Fruit fly (Drosophila melanogaster) whole organism, prepupa: ENCODE measurements around the gene Xpac.
A peak's percentile ranks its signal among the peaks of the same experiment; 100 is the strongest.

Experiments used
- Blimp-1 ChIP-seq: fragments of 200-800 bp; sonication (Bioruptor generic); optimal IDR thresholded peaks from 3 replicates; lab custom pipeline; 2017; ENCODE audit warnings: missing biosample characterization, missing genetic modification characterization, mild to moderate bottlenecking, moderate library complexity, missing genetic modification reagents
- CG10631 ChIP-seq: fragments of 200-800 bp; sonication (Bioruptor generic); optimal IDR thresholded peaks from 2 replicates; lab custom pipeline; 2016; ENCODE audit warnings: missing biosample characterization, missing genetic modification characterization
- CG10669 ChIP-seq: fragments of 200-800 bp; sonication (Bioruptor generic); optimal IDR thresholded peaks from 3 replicates; lab custom pipeline; 2018; ENCODE audit warnings: missing biosample characterization, mild to moderate bottlenecking, missing genetic modification characterization, moderate library complexity
- CG11294 ChIP-seq: fragments of 200-800 bp; sonication (Bioruptor generic); IDR thresholded peaks from 2 replicates; pipeline ENCODE4 v1.3.6; 2022; ENCODE audit warnings: missing biosample characterization, missing genetic modification characterization
- CG11762 ChIP-seq: fragments of 200-800 bp; sonication (Bioruptor generic); optimal IDR thresholded peaks from 3 replicates; lab custom pipeline; 2016; ENCODE audit warnings: missing biosample characterization, missing genetic modification characterization; ENCODE audit not compliant: insufficient read depth
- CG1621 ChIP-seq: fragments of 200-800 bp; sonication (Bioruptor generic); optimal IDR thresholded peaks from 3 replicates; lab custom pipeline; 2018; ENCODE audit warnings: missing biosample characterization, mild to moderate bottlenecking, missing genetic modification characterization
- CG16779 ChIP-seq: fragments of 200-800 bp; sonication (Bioruptor generic); optimal IDR thresholded peaks from 3 replicates; lab custom pipeline; 2017; ENCODE audit warnings: missing biosample characterization, mild to moderate bottlenecking, missing genetic modification characterization
- CG3032 ChIP-seq: fragments of 200-800 bp; optimal IDR thresholded peaks from 2 replicates; lab custom pipeline; 2019; ENCODE audit warnings: missing biosample characterization, mild to moderate bottlenecking, missing genetic modification characterization, moderate library complexity
- CG31627 ChIP-seq: fragments of 200-800 bp; sonication (Bioruptor generic); optimal IDR thresholded peaks from 3 replicates; lab custom pipeline; 2016; ENCODE audit warnings: missing biosample characterization, missing genetic modification characterization
- CG32006 ChIP-seq: fragments of 200-800 bp; sonication (Bioruptor generic); optimal IDR thresholded peaks from 3 replicates; lab custom pipeline; 2017; ENCODE audit warnings: missing biosample characterization, mild to moderate bottlenecking, missing genetic modification characterization
- CG34406 ChIP-seq: fragments of 200-800 bp; sonication (Bioruptor generic); optimal IDR thresholded peaks from 3 replicates; lab custom pipeline; 2016; ENCODE audit warnings: missing biosample characterization, missing genetic modification characterization
- CG3919 ChIP-seq: fragments of 200-800 bp; sonication (Bioruptor generic); optimal IDR thresholded peaks from 3 replicates; lab custom pipeline; 2016; ENCODE audit warnings: missing biosample characterization, missing genetic modification characterization
- CG4318 ChIP-seq: fragments of 200-800 bp; sonication (Bioruptor generic); optimal IDR thresholded peaks from 3 replicates; lab custom pipeline; 2017; ENCODE audit warnings: missing biosample characterization, mild to moderate bottlenecking, missing genetic modification characterization
- CG6163 ChIP-seq: fragments of 200-800 bp; sonication (Bioruptor generic); IDR thresholded peaks from 3 replicates; pipeline ENCODE4 v1.3.6; 2022; ENCODE audit warnings: missing biosample characterization, missing genetic modification characterization
- CG6792 ChIP-seq: fragments of 200-800 bp; sonication (Bioruptor generic); optimal IDR thresholded peaks from 3 replicates; lab custom pipeline; 2016; ENCODE audit warnings: missing biosample characterization, missing genetic modification characterization
- CG6808 ChIP-seq: fragments of 200-800 bp; sonication (Bioruptor generic); optimal IDR thresholded peaks from 3 replicates; lab custom pipeline; 2017; ENCODE audit warnings: missing biosample characterization, missing genetic modification characterization, mild to moderate bottlenecking, moderate library complexity, missing genetic modification reagents
- CG6854 ChIP-seq: fragments of 200-800 bp; sonication (Bioruptor generic); optimal IDR thresholded peaks from 2 replicates; lab custom pipeline; 2017; ENCODE audit warnings: missing biosample characterization, mild to moderate bottlenecking, missing genetic modification characterization
- CG7368 ChIP-seq: fragments of 200-800 bp; sonication (Bioruptor generic); optimal IDR thresholded peaks from 3 replicates; lab custom pipeline; 2016; ENCODE audit warnings: missing biosample characterization, missing genetic modification characterization
- CG8632 ChIP-seq: fragments of 200-800 bp; sonication (Bioruptor generic); optimal IDR thresholded peaks from 3 replicates; lab custom pipeline; 2016; ENCODE audit warnings: missing biosample characterization, missing genetic modification characterization
- CG9139 ChIP-seq: fragments of 200-800 bp; sonication (Bioruptor generic); optimal IDR thresholded peaks from 3 replicates; lab custom pipeline; 2017; ENCODE audit warnings: missing biosample characterization, mild to moderate bottlenecking, missing genetic modification characterization
- Eip75B ChIP-seq: fragments of 200-800 bp; sonication (Bioruptor generic); optimal IDR thresholded peaks from 3 replicates; lab custom pipeline; 2016; ENCODE audit warnings: missing biosample characterization, missing genetic modification characterization
- Eip78C ChIP-seq: fragments of 200-800 bp; sonication (Bioruptor generic); peaks from one replicate; lab custom pipeline; 2016; ENCODE audit warnings: missing biosample characterization, missing genetic modification characterization
- Ets21C ChIP-seq: fragments of 200-800 bp; sonication (Bioruptor generic); optimal IDR thresholded peaks from 3 replicates; lab custom pipeline; 2016; ENCODE audit warnings: missing biosample characterization, missing genetic modification characterization
- Gug ChIP-seq: fragments of 200-800 bp; sonication (Bioruptor generic); IDR thresholded peaks from 2 replicates; pipeline ENCODE4 v1.3.6; 2022; ENCODE audit warnings: missing biosample characterization, missing genetic modification characterization
- Hr38 ChIP-seq: sonication (Bioruptor generic); optimal IDR thresholded peaks from 2 replicates; lab custom pipeline; 2016; ENCODE audit warnings: missing biosample characterization, missing genetic modification characterization
- Hr4 ChIP-seq: fragments of 200-800 bp; sonication (Bioruptor generic); optimal IDR thresholded peaks from 3 replicates; lab custom pipeline; 2016; ENCODE audit warnings: missing biosample characterization, missing genetic modification characterization
- Lpt ChIP-seq: fragments of 200-800 bp; sonication (Bioruptor generic); optimal IDR thresholded peaks from 3 replicates; lab custom pipeline; 2016; ENCODE audit warnings: missing biosample characterization, missing genetic modification characterization
- Met ChIP-seq: fragments of 200-800 bp; sonication (Bioruptor generic); optimal IDR thresholded peaks from 3 replicates; lab custom pipeline; 2016; ENCODE audit warnings: missing biosample characterization, missing genetic modification characterization
- OdsH ChIP-seq: fragments of 200-800 bp; sonication (Bioruptor generic); optimal IDR thresholded peaks from 3 replicates; lab custom pipeline; 2016; ENCODE audit warnings: missing biosample characterization, missing genetic modification characterization
- Smox ChIP-seq: fragments of 200-800 bp; sonication (Bioruptor generic); optimal IDR thresholded peaks from 3 replicates; lab custom pipeline; 2016; ENCODE audit warnings: missing biosample characterization, missing genetic modification characterization
- Sox102F ChIP-seq: fragments of 200-800 bp; sonication (Bioruptor generic); optimal IDR thresholded peaks from 2 replicates; lab custom pipeline; 2016; ENCODE audit warnings: missing biosample characterization, mild to moderate bottlenecking, missing genetic modification characterization
- Sox15 ChIP-seq: fragments of 200-800 bp; sonication (Bioruptor generic); optimal IDR thresholded peaks from 3 replicates; lab custom pipeline; 2016; ENCODE audit warnings: missing biosample characterization, missing genetic modification characterization
- achi ChIP-seq: fragments of 200-800 bp; sonication (Bioruptor generic); optimal IDR thresholded peaks from 3 replicates; lab custom pipeline; 2016; ENCODE audit warnings: missing biosample characterization, missing genetic modification characterization
- acj6 ChIP-seq: fragments of 200-800 bp; sonication (Bioruptor generic); optimal IDR thresholded peaks from 3 replicates; lab custom pipeline; 2016; ENCODE audit warnings: missing biosample characterization, missing genetic modification characterization
- cyc ChIP-seq: fragments of 200-800 bp; sonication (Bioruptor generic); optimal IDR thresholded peaks from 3 replicates; lab custom pipeline; 2016; ENCODE audit warnings: missing biosample characterization, missing genetic modification characterization
- dsx ChIP-seq: fragments of 200-800 bp; optimal IDR thresholded peaks from 3 replicates; lab custom pipeline; 2019; ENCODE audit warnings: missing biosample characterization, mild to moderate bottlenecking, missing genetic modification characterization, moderate library complexity; ENCODE audit not compliant: poor library complexity, severe bottlenecking
- eg ChIP-seq: fragments of 200-800 bp; sonication (Bioruptor generic); IDR thresholded peaks from 3 replicates; pipeline ENCODE4 v1.3.6; 2022; ENCODE audit warnings: missing biosample characterization, missing genetic modification characterization
- esn ChIP-seq: fragments of 200-800 bp; sonication (Bioruptor generic); optimal IDR thresholded peaks from 2 replicates; lab custom pipeline; 2016; ENCODE audit warnings: missing biosample characterization, mild to moderate bottlenecking, missing genetic modification characterization, moderate library complexity
- fd59A ChIP-seq: fragments of 200-800 bp; sonication (Bioruptor generic); optimal IDR thresholded peaks from 2 replicates; lab custom pipeline; 2017; ENCODE audit warnings: missing biosample characterization, mild to moderate bottlenecking, missing genetic modification characterization, missing genetic modification reagents
- fd85E ChIP-seq: fragments of 200-800 bp; sonication (Bioruptor generic); optimal IDR thresholded peaks from 3 replicates; lab custom pipeline; 2016; ENCODE audit warnings: missing biosample characterization, missing genetic modification characterization
- fkh ChIP-seq: fragments of 200-800 bp; sonication (Bioruptor generic); optimal IDR thresholded peaks from 3 replicates; lab custom pipeline; 2017; ENCODE audit warnings: missing biosample characterization, mild to moderate bottlenecking, missing genetic modification characterization, moderate library complexity
- lz ChIP-seq: fragments of 200-800 bp; sonication (Bioruptor generic); optimal IDR thresholded peaks from 3 replicates; lab custom pipeline; 2016; ENCODE audit warnings: missing biosample characterization, missing genetic modification characterization
- net ChIP-seq: fragments of 200-800 bp; sonication (Bioruptor generic); optimal IDR thresholded peaks from 3 replicates; lab custom pipeline; 2016; ENCODE audit warnings: missing biosample characterization, missing genetic modification characterization
- pdm3 ChIP-seq: fragments of 200-800 bp; sonication (Bioruptor generic); optimal IDR thresholded peaks from 3 replicates; lab custom pipeline; 2016; ENCODE audit warnings: missing biosample characterization, missing genetic modification characterization
- spab ChIP-seq: fragments of 200-800 bp; sonication (Bioruptor generic); optimal IDR thresholded peaks from 2 replicates; lab custom pipeline; 2017; ENCODE audit warnings: missing biosample characterization, mild to moderate bottlenecking, missing genetic modification characterization, missing genetic modification reagents
- ss ChIP-seq, 2 experiments: fragments of 200-800 bp; sonication (Bioruptor generic); optimal IDR thresholded peaks; 2 replicates in 1 of 2; 3 replicates in 1 of 2; lab custom pipeline; 2017 to 2018; ENCODE audit warnings: mild to moderate bottlenecking in 2 of 2, missing biosample characterization in 2 of 2, missing genetic modification characterization in 2 of 2, moderate library complexity in 1 of 2
- svp ChIP-seq: fragments of 200-800 bp; sonication (Bioruptor generic); peaks from one replicate; lab custom pipeline; 2016; ENCODE audit warnings: missing biosample characterization, missing genetic modification characterization
- vri ChIP-seq: fragments of 200-800 bp; sonication (Bioruptor generic); optimal IDR thresholded peaks from 3 replicates; lab custom pipeline; 2016; ENCODE audit warnings: missing biosample characterization, mild to moderate bottlenecking, missing genetic modification characterization

Xpac gene

DNA sequence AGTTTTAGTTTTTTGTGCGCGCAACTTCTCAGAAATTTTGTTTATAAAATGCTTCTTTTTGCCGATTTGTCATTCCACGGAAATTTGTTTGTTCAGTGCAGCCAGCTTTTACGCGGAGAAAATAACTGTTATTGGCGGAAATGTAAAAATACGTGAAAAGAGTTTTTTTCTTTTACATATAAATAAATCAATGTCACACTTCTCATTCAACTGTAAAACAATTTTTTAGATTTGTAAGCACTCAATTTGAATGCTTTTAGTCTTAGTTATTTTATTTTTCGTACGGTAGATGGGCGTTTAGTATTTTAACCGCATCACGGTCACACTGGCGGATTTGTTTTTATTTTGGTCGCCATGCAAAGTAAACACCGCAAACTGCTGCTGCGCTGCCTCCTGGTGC, at the start of gene Xpac, which contains the start of gene brn:
Gene Xpac (minus strand): TSS at position 66 of the 400 bp plus-strand sequence.
Gene brn (plus strand): TSS at position 211 of the 400 bp plus-strand sequence.
- no peak for TF ChIP-seq eg (GFP tag; lab: Robert Waterston, UW)
- no peak for TF ChIP-seq acj6 (GFP tag; lab: Kevin White, UChicago)
- peak; percentile 96 for TF ChIP-seq fkh (GFP tag; lab: Kevin White, UChicago)
- TF ChIP-seq CG9139 (GFP tag; lab: Kevin White, UChicago), result no peak
- no peak for TF ChIP-seq achi (GFP tag; lab: Kevin White, UChicago)
- no peak for TF ChIP-seq CG8632 (GFP tag; lab: Kevin White, UChicago)
- no peak for TF ChIP-seq Smox (GFP tag; lab: Kevin White, UChicago)
- peak; percentile 57 for TF ChIP-seq CG6808 (GFP tag; lab: Kevin White, UChicago)
- TF ChIP-seq vri (GFP tag; lab: Kevin White, UChicago), result no peak

DNA sequence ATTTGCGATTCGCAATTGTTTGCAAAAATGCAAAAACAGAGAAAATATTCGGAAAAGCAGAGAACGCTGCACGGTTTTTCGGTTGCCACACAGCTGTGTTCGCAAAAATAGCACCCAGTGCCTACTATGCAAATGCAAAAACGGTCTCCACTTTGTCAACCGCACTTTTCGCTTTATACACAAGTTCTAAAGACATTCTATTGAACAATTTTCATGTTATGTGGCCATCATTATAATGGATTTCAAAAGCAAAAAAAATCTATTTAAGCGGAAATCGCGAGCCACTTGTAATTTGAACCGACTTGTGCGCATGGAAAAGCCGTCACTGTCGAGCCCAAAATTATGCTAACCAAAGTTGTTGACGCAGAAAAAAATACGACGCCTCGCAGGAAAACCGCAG, 47.0 kb upstream of the Xpac start:
- TF ChIP-seq Ets21C (peak; percentile 28), Met (GFP tag; lab: Kevin White, UChicago) (peak; percentile 12), acj6 (GFP tag; lab: Kevin White, UChicago) (peak; percentile 24), Smox (GFP tag; lab: Kevin White, UChicago) (peak; percentile 27), fd59A (GFP tag; lab: Kevin White, UChicago) (no peak), pdm3 (GFP tag; lab: Kevin White, UChicago) (peak; percentile 42), CG7368 (GFP tag; lab: Kevin White, UChicago) (no peak), CG8632 (GFP tag; lab: Kevin White, UChicago) (no peak), CG11294 (GFP tag; lab: Robert Waterston, UW) (no peak; the same call in 1 of the 2 replicates), cyc (peak; percentile 23), net (GFP tag; lab: Kevin White, UChicago) (no peak), CG3919 (GFP tag; lab: Kevin White, UChicago) (peak; percentile 2), Gug (no peak), CG10669 (GFP tag; lab: Kevin White, UChicago) (no peak), CG31627 (GFP tag; lab: Kevin White, UChicago) (peak; percentile 45), Hr38 (GFP tag; lab: Kevin White, UChicago) (no peak), Sox102F (GFP tag; lab: Kevin White, UChicago) (peak; percentile 3), lz (GFP tag; lab: Kevin White, UChicago) (peak; percentile 27), vri (GFP tag; lab: Kevin White, UChicago) (no peak), Blimp-1 (no peak), spab (GFP tag; lab: Kevin White, UChicago) (no peak), CG11762 (GFP tag; lab: Kevin White, UChicago) (no peak), Eip78C (GFP tag; lab: Kevin White, UChicago) (peak; percentile 48), Lpt (GFP tag; lab: Kevin White, UChicago) (no peak), CG6792 (GFP tag; lab: Kevin White, UChicago) (no peak), CG3032 (tag; lab: Kevin White, UChicago) (no peak), ss (GFP tag; optimal IDR thresholded peaks at IDR 0.05; lab: Kevin White, UChicago) (no peak), Eip75B (GFP tag; lab: Kevin White, UChicago) (no peak), OdsH (GFP tag; lab: Kevin White, UChicago) (peak; percentile 38), CG1621 (no peak), esn (GFP tag; lab: Kevin White, UChicago) (peak; percentile 30), eg (GFP tag; lab: Robert Waterston, UW) (peak; percentile 54), CG32006 (peak; percentile 60), CG10631 (no peak), CG6163 (GFP tag; lab: Robert Waterston, UW) (no peak), achi (GFP tag; lab: Kevin White, UChicago) (peak; percentile 2), Hr4 (peak; percentile 59), Sox15 (GFP tag; lab: Kevin White, UChicago) (no peak), CG34406 (GFP tag; lab: Kevin White, UChicago) (no peak), svp (GFP tag; lab: Kevin White, UChicago) (peak; percentile 74), CG6808 (GFP tag; lab: Kevin White, UChicago) (no peak), fkh (GFP tag; lab: Kevin White, UChicago) (no peak), CG9139 (GFP tag; lab: Kevin White, UChicago) (no peak), CG16779 (no peak), dsx (no peak), CG6854 (GFP tag; lab: Kevin White, UChicago) (no peak), CG4318 (GFP tag; lab: Kevin White, UChicago) (peak; percentile 5), fd85E (GFP tag; lab: Kevin White, UChicago) (no peak)
